Worm (Caenorhabditis elegans): ENCODE data around the gene srt-64.

DNA sequence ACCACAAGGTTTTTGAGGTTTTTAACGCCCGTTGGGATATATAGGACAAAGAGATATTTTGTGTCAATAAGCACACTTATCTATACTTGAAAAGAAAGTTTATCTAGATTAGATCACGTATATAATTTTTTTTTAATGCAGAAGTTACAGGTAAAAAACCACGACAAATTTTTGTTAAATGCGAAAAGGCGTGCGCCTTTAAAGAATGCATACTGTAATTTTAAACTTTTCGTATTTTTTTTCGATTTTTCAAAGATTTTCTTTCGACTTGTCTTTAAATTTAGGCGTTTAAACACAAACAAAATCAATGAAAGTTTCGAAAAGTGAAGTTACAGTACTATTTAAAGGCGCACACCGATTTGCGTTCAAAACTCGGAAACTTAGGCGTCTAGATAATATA lies 34.2 kb upstream of the srt-64 start:
- TF ChIP-seq med-1 (GFP tag; optimal IDR thresholded peaks at IDR 0.05; ENCODE audit: insufficient read depth) (no peak), ztf-23 (GFP tag; IDR thresholded peaks at IDR 0.05) (no peak), ztf-29 (GFP tag; IDR thresholded peaks at IDR 0.05) (no peak)

Measured in whole organism, midembryonic.